Worm (Caenorhabditis elegans): ENCODE results near the gene snu-66.
A peak's percentile ranks its signal among the peaks of the same experiment; 100 is the strongest.
"Not testable (repeated sequence)": the region's sequence is repeated elsewhere in the genome, so short reads cannot be mapped to it uniquely, and the experiment has no call there.

The snu-66 gene

ce11 chrV:7555875-7556274, 19.6 kb downstream of the snu-66 start:
- TF ChIP-seq gei-8 (GFP tag; optimal IDR thresholded peaks at IDR 0.05) = no peak
- TF ChIP-seq zip-2 (tag; optimal IDR thresholded peaks at IDR 0.05) = no peak
- TF ChIP-seq unc-62 (GFP tag; optimal IDR thresholded peaks at IDR 0.05 in 1 of 2) = peak in 1 of 2 experiments; percentile 34
- TF ChIP-seq unc-62 (tag; optimal IDR thresholded peaks at IDR 0.05) = no peak

- TF ChIP-seq aha-1 (tag) = peak; percentile 1
- TF ChIP-seq jun-1 (tag; optimal IDR thresholded peaks at IDR 0.05) = no peak
- peak in 1 of 2 experiments; percentile 95 for TF ChIP-seq unc-62 (GFP tag; optimal IDR thresholded peaks at IDR 0.05 in 1 of 2)
- no peak for TF ChIP-seq unc-62 (tag; optimal IDR thresholded peaks at IDR 0.05)
These were observed 21.6 kb downstream of the snu-66 start, which contains the start of gene ttr-10 for ce11 chrV:7553873-7554362. TSS of gene ttr-10 (minus strand) at chrV:7553923.

- TF ChIP-seq nhr-28 (tag; optimal IDR thresholded peaks at IDR 0.05) (no peak), F49E8.2 (tag; optimal IDR thresholded peaks at IDR 0.05; ENCODE audit: borderline replicate concordance) (no peak), D1046.2 (GFP tag; IDR thresholded peaks at IDR 0.05) (no peak), ztf-7 (tag; optimal IDR thresholded peaks at IDR 0.05) (no peak), ama-1 (optimal IDR thresholded peaks at IDR 0.05) (no peak), F37D6.2 (tag; optimal IDR thresholded peaks at IDR 0.05) (no peak), lin-1 (GFP tag; IDR thresholded peaks at IDR 0.05) (no peak), dpl-1 (GFP tag; optimal IDR thresholded peaks at IDR 0.05) (no peak), tra-1 (GFP tag; IDR thresholded peaks at IDR 0.05) (no peak), ZK337.2 (GFP tag; IDR thresholded peaks at IDR 0.05) (no peak), skn-1 (tag; optimal IDR thresholded peaks at IDR 0.05) (no peak), mxl-3 (GFP tag; optimal IDR thresholded peaks at IDR 0.05) (no peak), saeg-2 (GFP tag; IDR thresholded peaks at IDR 0.05) (no peak), dmd-8 (GFP tag; IDR thresholded peaks at IDR 0.05) (no peak), Y75B8A.6 (GFP tag; IDR thresholded peaks at IDR 0.05) (no peak), arid-1 (GFP tag; conservative IDR thresholded peaks at IDR 0.05) (no peak), unc-39 (tag; optimal IDR thresholded peaks at IDR 0.05) (no peak), daf-16 (GFP tag; optimal IDR thresholded peaks at IDR 0.05) (no peak), daf-16 (tag; optimal IDR thresholded peaks at IDR 0.05) (no peak), duxl-1 (tag; optimal IDR thresholded peaks at IDR 0.05; ENCODE audit: poor library complexity) (no peak)
These were observed 23.6 kb downstream of the snu-66 start, which contains the start of gene F19F10.3 for ce11 chrV:7551821-7552220. TSS of gene F19F10.3 (plus strand) at chrV:7552121.

- TF ChIP-seq Y105C5A.15 (GFP tag; IDR thresholded peaks at IDR 0.05) = peak; percentile 87
- peak; percentile 76 for TF ChIP-seq dmd-9 (GFP tag; IDR thresholded peaks at IDR 0.05)
- TF ChIP-seq madf-5 (GFP tag; IDR thresholded peaks at IDR 0.05) = peak in 1 of 2 experiments; percentile 76; a peak in 1 of 4 replicates
- TF ChIP-seq mxl-2 (GFP tag; conservative IDR thresholded peaks at IDR 0.05) = 0 out of 2 replicates have a peak, but pooled peaks have one; percentile 18
- TF ChIP-seq nhr-42 (GFP tag; IDR thresholded peaks at IDR 0.05) = peak; percentile 62; the same call in 1 of the 2 replicates
- 0 out of 2 replicates have a peak, but pooled peaks have one; percentile 10 for TF ChIP-seq Y75B8A.6 (GFP tag; IDR thresholded peaks at IDR 0.05)
- peak; percentile 73 for TF ChIP-seq ZK337.2 (GFP tag; IDR thresholded peaks at IDR 0.05)
- peak; percentile 85 for TF ChIP-seq vab-7 (GFP tag; IDR thresholded peaks at IDR 0.05)
- TF ChIP-seq dmd-8 (GFP tag; IDR thresholded peaks at IDR 0.05) = peak; percentile 95
- TF ChIP-seq F44E2.7 (GFP tag; IDR thresholded peaks at IDR 0.05) = peak; percentile 79
- TF ChIP-seq D1046.2 (GFP tag; IDR thresholded peaks at IDR 0.05) = peak; percentile 81; the same call in 1 of the 2 replicates
- peak; percentile 86 for TF ChIP-seq ceh-44 (GFP tag; IDR thresholded peaks at IDR 0.05)
- TF ChIP-seq snpc-1.2 (GFP tag; IDR thresholded peaks at IDR 0.05) = peak; percentile 91
- TF ChIP-seq F26F4.8 (GFP tag; conservative IDR thresholded peaks at IDR 0.05) = peak; percentile 95
- peak; percentile 90 for TF ChIP-seq lim-7 (GFP tag; IDR thresholded peaks at IDR 0.05)
- peak; percentile 78; the same call in 1 of the 2 replicates for TF ChIP-seq Y48G9A.11 (GFP tag; IDR thresholded peaks at IDR 0.05)
- TF ChIP-seq madf-9 (GFP tag; conservative IDR thresholded peaks at IDR 0.05) = peak; percentile 74
- TF ChIP-seq mdt-29 (GFP tag; IDR thresholded peaks at IDR 0.05) = peak; percentile 71; the same call in 1 of the 2 replicates
- peak; percentile 78 for TF ChIP-seq pha-4 (GFP tag; IDR thresholded peaks at IDR 0.05)
- TF ChIP-seq pha-4 (tag; optimal IDR thresholded peaks at IDR 0.05) = not testable (repeated sequence)
- peak; percentile 66; the same call in 1 of the 2 replicates for TF ChIP-seq tra-1 (GFP tag; IDR thresholded peaks at IDR 0.05)
- peak; percentile 85 for TF ChIP-seq arid-1 (GFP tag; conservative IDR thresholded peaks at IDR 0.05)
- TF ChIP-seq php-3 (GFP tag; IDR thresholded peaks at IDR 0.05) = 0 out of 2 replicates have a peak, but pooled peaks have one; percentile 39
- TF ChIP-seq lir-3 (tag; optimal IDR thresholded peaks at IDR 0.05) = peak; percentile 0
- 0 out of 2 replicates have a peak, but pooled peaks have one; percentile 59 for TF ChIP-seq ceh-20 (GFP tag; IDR thresholded peaks at IDR 0.05)
- peak; percentile 85 for TF ChIP-seq lin-1 (GFP tag; IDR thresholded peaks at IDR 0.05)
These were observed 27.0 kb downstream of the snu-66 start for ce11 chrV:7548499-7548898.

All from whole organism, L4 larva.